Worm (Caenorhabditis elegans) whole organism, late embryonic: ENCODE data around the gene sqt-1.

ENCODE experiments used
- C08G9.2 ChIP-seq: sonication (generic microtip); optimal IDR thresholded peaks from 2 replicates; lab custom pipeline; 2016; ENCODE audit warnings: mild to moderate bottlenecking, missing genetic modification characterization, moderate library complexity, missing compliant biosample characterization
- C38D4.7 ChIP-seq: fragments of 200-800 bp; sonication (Bioruptor generic); optimal IDR thresholded peaks from 2 replicates; lab custom pipeline; 2018; ENCODE audit warnings: mild to moderate bottlenecking, missing genetic modification characterization, moderate library complexity, missing compliant biosample characterization
- F13H6.1 ChIP-seq: sonication (generic microtip); optimal IDR thresholded peaks from 2 replicates; lab custom pipeline; 2016; ENCODE audit warnings: missing genetic modification characterization, missing compliant biosample characterization
- K02D7.2 ChIP-seq: sonication (generic microtip); optimal IDR thresholded peaks from 2 replicates; lab custom pipeline; 2017; ENCODE audit warnings: mild to moderate bottlenecking, missing genetic modification characterization, missing compliant biosample characterization
- T23F11.4 ChIP-seq: fragments of 200-800 bp; sonication (Bioruptor generic); optimal IDR thresholded peaks from 2 replicates; lab custom pipeline; 2018; ENCODE audit warnings: mild to moderate bottlenecking, missing genetic modification characterization, missing compliant biosample characterization
- ahr-1 ChIP-seq: sonication (generic microtip); optimal IDR thresholded peaks from 2 replicates; lab custom pipeline; 2016; ENCODE audit warnings: missing genetic modification characterization, missing compliant biosample characterization
- ama-1 ChIP-seq: fragments of 150-350 bp; optimal IDR thresholded peaks from 2 replicates; lab custom pipeline; 2014
- ceh-14 ChIP-seq: sonication (generic microtip); optimal IDR thresholded peaks from 2 replicates; lab custom pipeline; 2016; ENCODE audit warnings: missing genotype, missing genetic modification characterization, missing compliant biosample characterization
- ceh-18 ChIP-seq: sonication (generic microtip); optimal IDR thresholded peaks from 2 replicates; lab custom pipeline; 2016; ENCODE audit warnings: missing genetic modification characterization, missing compliant biosample characterization
- ceh-22 ChIP-seq: sonication (generic microtip); optimal IDR thresholded peaks from 2 replicates; lab custom pipeline; 2017; ENCODE audit warnings: missing biosample characterization, missing genetic modification characterization
- ceh-31 ChIP-seq: sonication (generic microtip); optimal IDR thresholded peaks from 2 replicates; lab custom pipeline; 2016; ENCODE audit warnings: missing genetic modification characterization, missing compliant biosample characterization
- ceh-34 ChIP-seq: sonication (generic microtip); optimal IDR thresholded peaks from 2 replicates; lab custom pipeline; 2016; ENCODE audit warnings: mild to moderate bottlenecking, missing genetic modification characterization, missing compliant biosample characterization
- ceh-45 ChIP-seq: fragments of 200-800 bp; sonication (Bioruptor generic); IDR thresholded peaks from 2 replicates; pipeline ENCODE4 v1.3.6; 2022; ENCODE audit warnings: missing genetic modification reagents, missing genetic modification characterization, missing compliant biosample characterization
- ceh-48 ChIP-seq: sonication (generic microtip); optimal IDR thresholded peaks from 2 replicates; lab custom pipeline; 2016; ENCODE audit warnings: missing genetic modification characterization, inconsistent platforms, missing compliant biosample characterization
- ceh-6 ChIP-seq: fragments of 200-800 bp; sonication (Bioruptor generic); optimal IDR thresholded peaks from 2 replicates; lab custom pipeline; 2018; ENCODE audit warnings: mild to moderate bottlenecking, missing genetic modification characterization, missing compliant biosample characterization
- che-1 ChIP-seq: sonication (generic microtip); optimal IDR thresholded peaks from 2 replicates; lab custom pipeline; 2016; ENCODE audit warnings: mild to moderate bottlenecking, missing genetic modification characterization, missing compliant biosample characterization
- dve-1 ChIP-seq: sonication (generic microtip); optimal IDR thresholded peaks from 2 replicates; lab custom pipeline; 2017; ENCODE audit warnings: antibody characterized with exemption, mild to moderate bottlenecking, missing genetic modification characterization, missing compliant biosample characterization
- elt-2 ChIP-seq: sonication (generic microtip); optimal IDR thresholded peaks from 2 replicates; lab custom pipeline; 2016; ENCODE audit warnings: missing genetic modification reagents, missing genetic modification characterization, missing compliant biosample characterization
- ets-4 ChIP-seq: sonication (generic microtip); optimal IDR thresholded peaks from 2 replicates; lab custom pipeline; 2016; ENCODE audit warnings: missing genetic modification characterization, missing compliant biosample characterization
- eyg-1 ChIP-seq: sonication (generic microtip); optimal IDR thresholded peaks from 2 replicates; lab custom pipeline; 2016; ENCODE audit warnings: missing genotype, missing genetic modification characterization, missing compliant biosample characterization
- fax-1 ChIP-seq: sonication (generic microtip); optimal IDR thresholded peaks from 2 replicates; lab custom pipeline; 2016; ENCODE audit warnings: missing genotype, missing genetic modification characterization, missing compliant biosample characterization
- fkh-10 ChIP-seq: fragments of 150-350 bp; optimal IDR thresholded peaks from 2 replicates; lab custom pipeline; 2014; ENCODE audit warnings: missing biosample characterization, missing genetic modification reagents, missing genetic modification characterization
- fkh-6 ChIP-seq: sonication (generic microtip); optimal IDR thresholded peaks from 2 replicates; lab custom pipeline; 2016; ENCODE audit warnings: missing genetic modification characterization, missing compliant biosample characterization
- gmeb-2 ChIP-seq: sonication (generic microtip); optimal IDR thresholded peaks from 2 replicates; lab custom pipeline; 2016; ENCODE audit warnings: missing genetic modification characterization, inconsistent platforms, missing compliant biosample characterization
- hlh-15 ChIP-seq: sonication (generic microtip); optimal IDR thresholded peaks from 2 replicates; lab custom pipeline; 2016; ENCODE audit warnings: missing genetic modification characterization, missing compliant biosample characterization
- hlh-30 ChIP-seq: sonication (generic microtip); optimal IDR thresholded peaks from 2 replicates; lab custom pipeline; 2017; ENCODE audit warnings: antibody characterized with exemption, missing genetic modification characterization, missing compliant biosample characterization; ENCODE audit not compliant: insufficient read depth
- hlh-6 ChIP-seq: sonication (generic microtip); optimal IDR thresholded peaks from 2 replicates; lab custom pipeline; 2016; ENCODE audit warnings: missing genotype, missing genetic modification characterization, missing compliant biosample characterization
- hlh-8 ChIP-seq: sonication (generic microtip); optimal IDR thresholded peaks from 2 replicates; lab custom pipeline; 2016; ENCODE audit warnings: missing genotype, missing genetic modification characterization, missing compliant biosample characterization
- lin-11 ChIP-seq: fragments of 200-800 bp; sonication (Bioruptor generic); optimal IDR thresholded peaks from 2 replicates; lab custom pipeline; 2018; ENCODE audit warnings: mild to moderate bottlenecking, missing genetic modification characterization, missing compliant biosample characterization
- mec-3 ChIP-seq: sonication (generic microtip); optimal IDR thresholded peaks from 2 replicates; lab custom pipeline; 2016; ENCODE audit warnings: borderline replicate concordance, missing genetic modification characterization, missing compliant biosample characterization
- nfya-1 ChIP-seq: sonication (generic microtip); optimal IDR thresholded peaks from 2 replicates; lab custom pipeline; 2017; ENCODE audit warnings: missing genetic modification characterization, mild to moderate bottlenecking, missing compliant biosample characterization, antibody characterized with exemption, moderate library complexity
- nhr-11 ChIP-seq: fragments of 150-350 bp; optimal IDR thresholded peaks from 2 replicates; lab custom pipeline; 2014; ENCODE audit warnings: missing biosample characterization, missing genetic modification characterization
- nhr-232 ChIP-seq: sonication (generic microtip); optimal IDR thresholded peaks from 2 replicates; lab custom pipeline; 2016; ENCODE audit warnings: missing genetic modification characterization, missing compliant biosample characterization
- npax-4 ChIP-seq: sonication (generic microtip); optimal IDR thresholded peaks from 2 replicates; lab custom pipeline; 2016; ENCODE audit warnings: missing genetic modification characterization, missing compliant biosample characterization
- pag-3 ChIP-seq: sonication (generic microtip); optimal IDR thresholded peaks from 2 replicates; lab custom pipeline; 2016; ENCODE audit warnings: missing compliant biosample characterization, missing genetic modification characterization, borderline replicate concordance
- pha-2 ChIP-seq: sonication (generic microtip); optimal IDR thresholded peaks from 2 replicates; lab custom pipeline; 2017; ENCODE audit warnings: mild to moderate bottlenecking, missing genetic modification characterization, missing compliant biosample characterization
- pqm-1 ChIP-seq: sonication (generic microtip); optimal IDR thresholded peaks from 2 replicates; lab custom pipeline; 2016; ENCODE audit warnings: missing genetic modification characterization, missing compliant biosample characterization
- pros-1 ChIP-seq: fragments of 150-350 bp; optimal IDR thresholded peaks from 2 replicates; lab custom pipeline; 2014; ENCODE audit warnings: missing biosample characterization, missing genetic modification reagents, missing genetic modification characterization
- ref-2 ChIP-seq: sonication (generic microtip); optimal IDR thresholded peaks from 2 replicates; lab custom pipeline; 2016; ENCODE audit warnings: missing genetic modification characterization, missing compliant biosample characterization
- rnt-1 ChIP-seq: sonication (generic microtip); optimal IDR thresholded peaks from 2 replicates; lab custom pipeline; 2016; ENCODE audit warnings: missing genetic modification characterization, missing compliant biosample characterization
- sdc-2 ChIP-seq: sonication (generic microtip); optimal IDR thresholded peaks from 2 replicates; lab custom pipeline; 2016; ENCODE audit warnings: missing genotype, missing genetic modification characterization, missing compliant biosample characterization
- sox-2 ChIP-seq: fragments of 200-800 bp; sonication (Bioruptor generic); IDR thresholded peaks from 2 replicates; pipeline ENCODE4 v1.3.6; 2022; ENCODE audit warnings: missing genetic modification reagents, missing genetic modification characterization, missing compliant biosample characterization
- tbx-2 ChIP-seq: sonication (generic microtip); optimal IDR thresholded peaks from 2 replicates; lab custom pipeline; 2016; ENCODE audit warnings: missing genetic modification characterization, missing compliant biosample characterization
- tbx-7 ChIP-seq: sonication (generic microtip); optimal IDR thresholded peaks from 2 replicates; lab custom pipeline; 2016; ENCODE audit warnings: missing genotype, missing genetic modification characterization, missing compliant biosample characterization
- ttx-3 ChIP-seq: sonication (generic microtip); optimal IDR thresholded peaks from 2 replicates; lab custom pipeline; 2016; ENCODE audit warnings: missing genetic modification reagents, missing genetic modification characterization, missing compliant biosample characterization
- unc-3 ChIP-seq, 2 experiments: fragments of 200-800 bp in 1 of 2; sonication (Bioruptor generic) in 1 of 2; sonication (generic microtip) in 1 of 2; conservative IDR thresholded peaks in 1 of 2; optimal IDR thresholded peaks in 1 of 2; 2 replicates each; pipeline versions ENCODE4 v1.3.6 to Lab custom; 2016 to 2022; ENCODE audit warnings: missing compliant biosample characterization in 2 of 2, missing genetic modification characterization in 2 of 2, missing genetic modification reagents in 1 of 2
- unc-42 ChIP-seq: sonication (generic microtip); optimal IDR thresholded peaks from 2 replicates; lab custom pipeline; 2016; ENCODE audit warnings: missing genotype, missing genetic modification characterization, missing compliant biosample characterization
- unc-86 ChIP-seq: sonication (generic microtip); optimal IDR thresholded peaks from 2 replicates; lab custom pipeline; 2016; ENCODE audit warnings: missing genetic modification characterization, missing compliant biosample characterization
- zip-5 ChIP-seq: sonication (generic microtip); optimal IDR thresholded peaks from 2 replicates; lab custom pipeline; 2016; ENCODE audit warnings: missing genetic modification characterization, missing compliant biosample characterization

Gene sqt-1

ce11 chrII:11347878-11348556, 10.4 kb upstream of the sqt-1 start, which contains the start of the genes B0491.6 and pigm-1 (continued):
- TF ChIP-seq T23F11.4 (no peak), ceh-22 (tag; lab: Kevin White, UChicago) (no peak), ets-4 (tag; lab: Kevin White, UChicago) (peak; percentile 9), ceh-31 (peak; percentile 44), ceh-45 (GFP tag; lab: Robert Waterston, UW) (no peak), pqm-1 (no peak), sdc-2 (tag; lab: Kevin White, UChicago) (no peak), ahr-1 (tag; lab: Kevin White, UChicago) (no peak), mec-3 (no peak), ref-2 (tag; lab: Kevin White, UChicago) (no peak), hlh-8 (no peak), rnt-1 (tag; lab: Kevin White, UChicago) (no peak), ama-1 (lab: Kevin White, UChicago) (no peak), hlh-30 (peak; percentile 19), dve-1 (tag; lab: Kevin White, UChicago) (no peak), che-1 (tag; lab: Kevin White, UChicago) (no peak), fax-1 (tag; lab: Kevin White, UChicago) (no peak), pag-3 (tag; lab: Kevin White, UChicago) (no peak), hlh-15 (tag; lab: Kevin White, UChicago) (no peak), ceh-6 (GFP tag; lab: Kevin White, UChicago) (no peak), nhr-11 (tag; lab: Kevin White, UChicago) (no peak), gmeb-2 (tag; lab: Kevin White, UChicago) (no peak), F13H6.1 (tag; lab: Kevin White, UChicago) (no peak), eyg-1 (tag; lab: Kevin White, UChicago) (no peak), fkh-10 (GFP tag; lab: Kevin White, UChicago) (no peak), npax-4 (tag; lab: Kevin White, UChicago) (no peak), unc-86 (tag; lab: Kevin White, UChicago) (no peak)

- TF ChIP-seq fax-1 (tag; lab: Kevin White, UChicago) (peak; percentile 19), hlh-8 (no peak), ceh-34 (tag; lab: Kevin White, UChicago) (peak; percentile 39), tbx-2 (peak; percentile 59), ceh-14 (tag; lab: Kevin White, UChicago) (peak; percentile 58), C38D4.7 (GFP tag; lab: Kevin White, UChicago) (peak; percentile 25), pha-2 (tag; lab: Kevin White, UChicago) (peak; percentile 9), ceh-18 (tag; lab: Kevin White, UChicago) (peak; percentile 31), sox-2 (GFP tag; lab: Robert Waterston, UW) (no peak), pqm-1 (no peak), ttx-3 (tag; lab: Kevin White, UChicago) (peak; percentile 44), K02D7.2 (tag; lab: Kevin White, UChicago) (no peak), ceh-45 (GFP tag; lab: Robert Waterston, UW) (no peak), tbx-7 (tag; lab: Kevin White, UChicago) (no peak), unc-42 (tag; lab: Kevin White, UChicago) (peak; percentile 37), lin-11 (tag; lab: Kevin White, UChicago) (peak; percentile 29), hlh-6 (tag; lab: Kevin White, UChicago) (no peak), nhr-11 (tag; lab: Kevin White, UChicago) (no peak), unc-86 (tag; lab: Kevin White, UChicago) (peak; percentile 58), ets-4 (tag; lab: Kevin White, UChicago) (no peak), nhr-232 (tag; lab: Kevin White, UChicago) (peak; percentile 1), pros-1 (tag; lab: Kevin White, UChicago) (no peak), zip-5 (no peak), elt-2 (peak; percentile 73), nfya-1 (tag; lab: Kevin White, UChicago) (peak; percentile 60), dve-1 (tag; lab: Kevin White, UChicago) (peak; percentile 55), ceh-22 (tag; lab: Kevin White, UChicago) (no peak), ceh-48 (tag; lab: Kevin White, UChicago) (peak; percentile 29), ceh-31 (peak; percentile 59), fkh-6 (tag; lab: Kevin White, UChicago) (no peak), C08G9.2 (tag; lab: Kevin White, UChicago) (no peak), che-1 (tag; lab: Kevin White, UChicago) (peak; percentile 42), unc-3 (GFP tag; conservative IDR thresholded peaks at IDR 0.05; lab: Robert Waterston, UW) (no peak), unc-3 (tag; optimal IDR thresholded peaks at IDR 0.05; lab: Kevin White, UChicago) (peak; percentile 48)
Measured at ce11 chrII:11345570-11346029, 8.0 kb upstream of the sqt-1 start, which contains the start of gene nduf-11. Gene nduf-11 (minus strand): TSS chrII:11345620.
